Worm (Caenorhabditis elegans): Measurements from ENCODE around the gene catp-3.

catp-3 gene

ce11 chrV:8075712-8076111 is at the start of gene catp-3:
Gene catp-3 (plus strand): TSS chrV:8076012.
- no peak for TF ChIP-seq mdl-1 (tag; optimal IDR thresholded peaks at IDR 0.05)

ce11 chrV:8026343-8026742 is 49.5 kb upstream of the catp-3 start, which contains the start of gene F43H9.4:
Gene F43H9.4 (plus strand): TSS chrV:8026708.
- TF ChIP-seq lin-35 (GFP tag; optimal IDR thresholded peaks at IDR 0.05) (peak in 1 of 2 experiments; percentile 8), xbp-1 (tag; optimal IDR thresholded peaks at IDR 0.05) (peak; percentile 87), pag-3 (tag; optimal IDR thresholded peaks at IDR 0.05; ENCODE audit: borderline replicate concordance, insufficient read depth) (peak; percentile 26), nhr-47 (tag; optimal IDR thresholded peaks at IDR 0.05) (peak; percentile 30), aly-2 (tag; optimal IDR thresholded peaks at IDR 0.05) (no peak), snu-23 (GFP tag; optimal IDR thresholded peaks at IDR 0.05) (peak; percentile 64), unc-62 (GFP tag; optimal IDR thresholded peaks at IDR 0.05) (no peak), grh-1 (GFP tag; IDR thresholded peaks at IDR 0.05) (peak; percentile 39; the same call in 1 of the 2 replicates), unc-130 (tag; optimal IDR thresholded peaks at IDR 0.05) (peak; percentile 18), nhr-90 (tag; optimal IDR thresholded peaks at IDR 0.05; ENCODE audit: poor library complexity) (peak; percentile 48), lin-14 (GFP tag; optimal IDR thresholded peaks at IDR 0.05) (peak; percentile 74), nhr-71 (tag; optimal IDR thresholded peaks at IDR 0.05) (peak; percentile 63), lsy-2 (tag; optimal IDR thresholded peaks at IDR 0.05) (peak in 1 of 2 experiments; percentile 3), nhr-85 (tag) (peak; percentile 91), tbx-2 (tag; optimal IDR thresholded peaks at IDR 0.05) (peak; percentile 20), elt-3 (tag; optimal IDR thresholded peaks at IDR 0.05) (peak in 5 of 6 experiments; percentile 47 to 94 (median 62)), ces-1 (GFP tag; optimal IDR thresholded peaks at IDR 0.05) (no peak), hlh-17 (GFP tag; optimal IDR thresholded peaks at IDR 0.05; ENCODE audit: borderline replicate concordance) (no peak), blmp-1 (tag; optimal IDR thresholded peaks at IDR 0.05) (peak; percentile 62), pax-3 (tag; optimal IDR thresholded peaks at IDR 0.05) (no peak), fkh-8 (tag; optimal IDR thresholded peaks at IDR 0.05) (no peak), dpl-1 (GFP tag; optimal IDR thresholded peaks at IDR 0.05) (peak in 1 of 3 experiments; percentile 9), nhr-20 (tag; optimal IDR thresholded peaks at IDR 0.05) (peak; percentile 82), mdl-1 (tag; optimal IDR thresholded peaks at IDR 0.05) (peak in 1 of 2 experiments; percentile 77), pqm-1 (tag; optimal IDR thresholded peaks at IDR 0.05) (no peak)

ce11 chrV:8027429-8028142 is 48.2 kb upstream of the catp-3 start:
- TF ChIP-seq zip-4 (GFP tag; optimal IDR thresholded peaks at IDR 0.05) (no peak), egl-13 (tag; optimal IDR thresholded peaks at IDR 0.05) (no peak), ceh-88 (GFP tag; IDR thresholded peaks at IDR 0.05) (no peak), lin-35 (GFP tag; optimal IDR thresholded peaks at IDR 0.05) (peak in 1 of 2 experiments; percentile 9), nhr-71 (tag; optimal IDR thresholded peaks at IDR 0.05) (peak; percentile 21), blmp-1 (tag; optimal IDR thresholded peaks at IDR 0.05) (peak; percentile 82), tbx-2 (tag; optimal IDR thresholded peaks at IDR 0.05) (no peak), nhr-20 (tag; optimal IDR thresholded peaks at IDR 0.05) (peak; percentile 56), nhr-85 (tag) (peak; percentile 90), C16A3.4 (tag; optimal IDR thresholded peaks at IDR 0.05) (no peak), skn-1 (tag; optimal IDR thresholded peaks at IDR 0.05) (no peak), irx-1 (tag; optimal IDR thresholded peaks at IDR 0.05) (no peak), fos-1 (tag; optimal IDR thresholded peaks at IDR 0.05) (no peak), ets-5 (GFP tag; IDR thresholded peaks at IDR 0.05) (no peak), lir-3 (tag; optimal IDR thresholded peaks at IDR 0.05; ENCODE audit: poor library complexity) (no peak), snu-23 (GFP tag; optimal IDR thresholded peaks at IDR 0.05) (peak; percentile 43), lsy-2 (tag; optimal IDR thresholded peaks at IDR 0.05) (peak in 1 of 2 experiments; percentile 53), efl-1 (optimal IDR thresholded peaks at IDR 0.05) (no peak), efl-1 (GFP tag; optimal IDR thresholded peaks at IDR 0.05 in 1 of 2) (peak in 1 of 2 experiments; percentile 54), aly-2 (tag; optimal IDR thresholded peaks at IDR 0.05) (no peak), lin-14 (GFP tag; optimal IDR thresholded peaks at IDR 0.05) (peak; percentile 62), grh-1 (GFP tag; IDR thresholded peaks at IDR 0.05) (peak; percentile 74), nhr-77 (tag; optimal IDR thresholded peaks at IDR 0.05) (no peak), lin-15B (tag; optimal IDR thresholded peaks at IDR 0.05) (no peak), alr-1 (tag; optimal IDR thresholded peaks at IDR 0.05; ENCODE audit: borderline replicate concordance) (no peak), isw-1 (GFP tag; IDR thresholded peaks at IDR 0.05) (no peak), xbp-1 (tag; optimal IDR thresholded peaks at IDR 0.05) (no peak), swsn-7 (tag; optimal IDR thresholded peaks at IDR 0.05) (no peak), elt-3 (tag; optimal IDR thresholded peaks at IDR 0.05) (peak in 5 of 6 experiments; percentile 9 to 82 (median 30))
